Fruit fly (Drosophila melanogaster) S2 (cell line): ENCODE measurements around the gene Pak3.

Experiments used
- CG8478 ChIP-seq: fragments of >200 bp; optimal IDR thresholded peaks from 2 replicates; lab custom pipeline; 2018
- CTCF ChIP-seq, 2 experiments: fragments of >200 bp; optimal IDR thresholded peaks; 2 replicates each; lab custom pipeline; 2018

The Pak3 gene

DNA sequence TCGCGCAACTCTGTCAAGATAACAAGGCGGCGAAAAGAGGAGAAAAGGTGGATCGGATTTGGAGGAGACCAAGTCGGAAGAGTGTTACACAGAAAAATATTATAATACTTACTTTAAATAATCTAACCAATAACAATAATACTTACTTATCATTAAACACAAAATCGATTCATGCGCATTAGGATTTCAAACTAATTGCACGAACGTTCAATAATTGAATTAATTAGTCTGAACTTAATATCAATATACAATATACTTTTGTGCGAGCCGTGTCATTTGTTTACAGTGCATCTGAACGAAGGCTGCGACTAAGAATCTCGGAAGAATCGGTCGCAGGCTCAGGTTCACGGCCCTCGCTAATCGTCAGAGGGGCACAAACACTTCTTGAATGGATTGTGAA is 58.2 kb downstream of the Pak3 start:
- TF ChIP-seq CG8478 (lab: Kevin White, UChicago) (no peak), CTCF (optimal IDR thresholded peaks at IDR 0.05; lab: Kevin White, UChicago) (no peak)
